Worm (Caenorhabditis elegans) whole organism, L4 larva: ENCODE measurements around the gene exos-8.

Experiments used
- Y5F2A.4 ChIP-seq: fragments of 200-800 bp; sonication (Bioruptor generic); optimal IDR thresholded peaks from 2 replicates; lab custom pipeline; 2018; ENCODE audit warnings: mild to moderate bottlenecking, missing genetic modification characterization, missing compliant biosample characterization
- ceh-20 ChIP-seq: fragments of 200-800 bp; sonication (Bioruptor generic); IDR thresholded peaks from 2 replicates; pipeline ENCODE4 v1.3.6; 2022; ENCODE audit warnings: missing genetic modification reagents, missing genetic modification characterization, missing compliant biosample characterization
- jun-1 ChIP-seq: fragments of 150-350 bp; optimal IDR thresholded peaks from 2 replicates; lab custom pipeline; 2014; ENCODE audit warnings: missing biosample characterization, missing genetic modification reagents, missing genetic modification characterization
- snpc-4 ChIP-seq: fragments of 150-350 bp; optimal IDR thresholded peaks from 2 replicates; lab custom pipeline; 2014; ENCODE audit warnings: missing biosample characterization, missing genetic modification characterization
- ztf-11 ChIP-seq: fragments of 150-350 bp; optimal IDR thresholded peaks from 2 replicates; lab custom pipeline; 2014; ENCODE audit warnings: missing biosample characterization, missing genetic modification characterization

- TF ChIP-seq ceh-20 (GFP tag; lab: Robert Waterston, UW) (no peak), jun-1 (no peak), snpc-4 (tag; lab: Kevin White, UChicago) (no peak), ztf-11 (tag; lab: Kevin White, UChicago) (no peak), Y5F2A.4 (GFP tag; lab: Kevin White, UChicago) (no peak)
Observed at ce11 chrII:6749422-6749821, 7.9 kb downstream of the exos-8 start, which contains the start of gene F41G3.10.
